Fruit fly (Drosophila melanogaster) whole organism, embryonic: ENCODE data around the gene CG34436.

ENCODE experiments used
- BtbVII ChIP-seq: fragments of 200-800 bp; sonication (Bioruptor generic); optimal IDR thresholded peaks from 3 replicates; lab custom pipeline; 2017; ENCODE audit warnings: missing biosample characterization, mild to moderate bottlenecking, missing genetic modification characterization
- Bteb2 ChIP-seq: fragments of 200-800 bp; sonication (Bioruptor generic); optimal IDR thresholded peaks from 2 replicates; lab custom pipeline; 2016; ENCODE audit warnings: missing biosample characterization, missing genetic modification characterization
- CG10321 ChIP-seq: fragments of 200-800 bp; sonication (Bioruptor generic); IDR thresholded peaks from 2 replicates; pipeline ENCODE4 v1.3.6; 2022; ENCODE audit warnings: missing biosample characterization, missing genetic modification characterization
- CG11560 ChIP-seq: fragments of 200-800 bp; sonication (Bioruptor generic); IDR thresholded peaks from 3 replicates; pipeline ENCODE4 v1.3.6; 2022; ENCODE audit warnings: missing biosample characterization, missing genetic modification characterization
- CG12155 ChIP-seq: fragments of 200-800 bp; sonication (Bioruptor generic); optimal IDR thresholded peaks from 3 replicates; lab custom pipeline; 2016; ENCODE audit warnings: missing biosample characterization, missing genetic modification characterization
- CG15011 ChIP-seq: fragments of 200-800 bp; sonication (Bioruptor generic); optimal IDR thresholded peaks from 3 replicates; lab custom pipeline; 2018; ENCODE audit warnings: missing biosample characterization, mild to moderate bottlenecking, missing genetic modification characterization
- CG17328 ChIP-seq: fragments of 200-800 bp; sonication (Bioruptor generic); IDR thresholded peaks from 2 replicates; pipeline ENCODE4 v1.3.6; 2022; ENCODE audit warnings: missing biosample characterization, missing genetic modification characterization
- CG17361 ChIP-seq: fragments of 200-800 bp; sonication (Bioruptor generic); IDR thresholded peaks from 3 replicates; pipeline ENCODE4 v1.3.6; 2022; ENCODE audit warnings: missing biosample characterization, missing genetic modification characterization
- CG17912 ChIP-seq: fragments of 200-800 bp; sonication (Bioruptor generic); optimal IDR thresholded peaks from 2 replicates; lab custom pipeline; 2018; ENCODE audit warnings: missing biosample characterization, mild to moderate bottlenecking, missing genetic modification characterization
- CG2875 ChIP-seq: fragments of 200-800 bp; sonication (Bioruptor generic); optimal IDR thresholded peaks from 2 replicates; lab custom pipeline; 2017; ENCODE audit warnings: missing biosample characterization, mild to moderate bottlenecking, missing genetic modification characterization, missing genetic modification reagents
- CG3281 ChIP-seq: fragments of 200-800 bp; sonication (Bioruptor generic); optimal IDR thresholded peaks from 3 replicates; lab custom pipeline; 2017; ENCODE audit warnings: missing biosample characterization, mild to moderate bottlenecking, missing genetic modification characterization
- CG4360 ChIP-seq: fragments of 200-800 bp; sonication (Bioruptor generic); IDR thresholded peaks from 2 replicates; pipeline ENCODE4 v1.3.6; 2022; ENCODE audit warnings: missing biosample characterization, missing genetic modification characterization
- CG5953 ChIP-seq: fragments of 200-800 bp; sonication (Bioruptor generic); IDR thresholded peaks from 2 replicates; pipeline ENCODE4 v1.3.6; 2022; ENCODE audit warnings: missing biosample characterization, missing genetic modification characterization
- CG6683 ChIP-seq: fragments of 200-800 bp; sonication (Bioruptor generic); optimal IDR thresholded peaks from 2 replicates; lab custom pipeline; 2017; ENCODE audit warnings: missing biosample characterization, mild to moderate bottlenecking, missing genetic modification characterization, missing genetic modification reagents
- CG7745 ChIP-seq: fragments of 200-800 bp; sonication (Bioruptor generic); optimal IDR thresholded peaks from 2 replicates; lab custom pipeline; 2018; ENCODE audit warnings: missing biosample characterization, mild to moderate bottlenecking, missing genetic modification characterization, moderate library complexity
- CG7987 ChIP-seq: fragments of 200-800 bp; sonication (Bioruptor generic); optimal IDR thresholded peaks from 2 replicates; lab custom pipeline; 2018; ENCODE audit warnings: missing biosample characterization, mild to moderate bottlenecking, missing genetic modification characterization, moderate library complexity
- CrebB ChIP-seq: fragments of 200-800 bp; sonication (Bioruptor generic); optimal IDR thresholded peaks from 3 replicates; lab custom pipeline; 2018; ENCODE audit warnings: missing biosample characterization, mild to moderate bottlenecking, missing genetic modification characterization
- Dll ChIP-seq: fragments of 200-800 bp; sonication (Bioruptor generic); IDR thresholded peaks from 4 replicates; pipeline ENCODE4 v1.3.6; 2022; ENCODE audit warnings: missing biosample characterization, missing genetic modification characterization; ENCODE audit not compliant: partially characterized antibody
- Drgx ChIP-seq: fragments of 200-800 bp; sonication (Bioruptor generic); IDR thresholded peaks from 2 replicates; pipeline ENCODE4 v1.3.6; 2022; ENCODE audit warnings: missing biosample characterization, missing genetic modification characterization
- Ets65A ChIP-seq: fragments of 200-800 bp; sonication (Bioruptor generic); peaks from one replicate; lab custom pipeline; 2016; ENCODE audit warnings: missing biosample characterization, missing genetic modification characterization
- H2.0 ChIP-seq: fragments of 200-800 bp; sonication (Bioruptor generic); IDR thresholded peaks from 2 replicates; pipeline ENCODE4 v1.3.6; 2022; ENCODE audit warnings: missing biosample characterization, missing genetic modification characterization
- HLH54F ChIP-seq: fragments of 200-800 bp; sonication (Bioruptor generic); optimal IDR thresholded peaks from 3 replicates; lab custom pipeline; 2016; ENCODE audit warnings: missing biosample characterization, missing genetic modification characterization
- HmgD ChIP-seq: fragments of 200-800 bp; sonication (Bioruptor generic); optimal IDR thresholded peaks from 3 replicates; lab custom pipeline; 2016; ENCODE audit warnings: missing biosample characterization, missing genetic modification characterization
- Lhr ChIP-seq: fragments of 200-800 bp; sonication (Bioruptor generic); optimal IDR thresholded peaks from 3 replicates; lab custom pipeline; 2017; ENCODE audit warnings: mild to moderate bottlenecking, missing biosample characterization, missing genetic modification reagents, missing genetic modification characterization
- NK7.1 ChIP-seq: fragments of 200-800 bp; sonication (Bioruptor generic); optimal IDR thresholded peaks from 3 replicates; lab custom pipeline; 2016; ENCODE audit warnings: missing biosample characterization, missing genetic modification characterization
- Nf-YA ChIP-seq: fragments of 200-800 bp; sonication (Bioruptor generic); IDR thresholded peaks from 2 replicates; pipeline ENCODE4 v1.3.6; 2022; ENCODE audit warnings: missing biosample characterization, missing genetic modification characterization
- Oli ChIP-seq: fragments of 200-800 bp; sonication (Bioruptor generic); optimal IDR thresholded peaks from 2 replicates; lab custom pipeline; 2018; ENCODE audit warnings: missing biosample characterization, mild to moderate bottlenecking, missing genetic modification characterization, moderate library complexity
- Scr ChIP-seq: fragments of 200-800 bp; sonication (Bioruptor generic); IDR thresholded peaks from 2 replicates; pipeline ENCODE4 v1.3.6; 2022; ENCODE audit warnings: missing biosample characterization, missing genetic modification characterization; ENCODE audit not compliant: partially characterized antibody
- ato ChIP-seq: fragments of 200-800 bp; sonication (Bioruptor generic); IDR thresholded peaks from 2 replicates; pipeline ENCODE4 v1.3.6; 2022; ENCODE audit warnings: missing biosample characterization, missing genetic modification characterization; ENCODE audit not compliant: partially characterized antibody
- bcd ChIP-seq: fragments of 200-800 bp; sonication (Bioruptor generic); optimal IDR thresholded peaks from 2 replicates; lab custom pipeline; 2017; ENCODE audit warnings: missing biosample characterization, mild to moderate bottlenecking, missing genetic modification characterization
- bigmax ChIP-seq: fragments of 200-800 bp; sonication (Bioruptor generic); optimal IDR thresholded peaks from 2 replicates; lab custom pipeline; 2018; ENCODE audit warnings: missing biosample characterization, mild to moderate bottlenecking, missing genetic modification characterization
- bsh ChIP-seq, 2 experiments: fragments of 200-800 bp; sonication (Bioruptor generic); optimal IDR thresholded peaks; 2 replicates each; lab custom pipeline; 2017 to 2018; ENCODE audit warnings: mild to moderate bottlenecking in 2 of 2, missing biosample characterization in 2 of 2, missing genetic modification characterization in 2 of 2, moderate library complexity in 1 of 2
- caup ChIP-seq: fragments of 200-800 bp; sonication (Bioruptor generic); optimal IDR thresholded peaks from 3 replicates; lab custom pipeline; 2017; ENCODE audit warnings: missing biosample characterization, mild to moderate bottlenecking, missing genetic modification characterization, moderate library complexity; ENCODE audit not compliant: severe bottlenecking
- croc ChIP-seq: fragments of 200-800 bp; sonication (Bioruptor generic); conservative IDR thresholded peaks from 3 replicates; pipeline ENCODE4 v1.3.6; 2022; ENCODE audit warnings: missing biosample characterization, missing genetic modification characterization
- cwo ChIP-seq: fragments of 200-800 bp; sonication (Bioruptor generic); optimal IDR thresholded peaks from 3 replicates; lab custom pipeline; 2017; ENCODE audit warnings: missing biosample characterization, missing genetic modification characterization, mild to moderate bottlenecking, moderate library complexity, missing genetic modification reagents
- dati ChIP-seq: fragments of 200-800 bp; sonication (Bioruptor generic); IDR thresholded peaks from 2 replicates; pipeline ENCODE4 v1.3.6; 2022; ENCODE audit warnings: missing biosample characterization, missing genetic modification characterization
- gcm2 ChIP-seq: fragments of 200-800 bp; sonication (Bioruptor generic); optimal IDR thresholded peaks from 2 replicates; lab custom pipeline; 2016; ENCODE audit warnings: missing biosample characterization, missing genetic modification characterization
- grau ChIP-seq: fragments of 200-800 bp; optimal IDR thresholded peaks from 3 replicates; lab custom pipeline; 2019; ENCODE audit warnings: missing biosample characterization, mild to moderate bottlenecking, missing genetic modification characterization, moderate library complexity
- ken ChIP-seq: fragments of 200-800 bp; sonication (Bioruptor generic); IDR thresholded peaks from 3 replicates; pipeline ENCODE4 v1.3.6; 2022; ENCODE audit warnings: missing biosample characterization, missing genetic modification characterization
- lov ChIP-seq, 2 experiments: fragments of 200-800 bp in 1 of 2; fragments of >200 bp in 1 of 2; sonication (Bioruptor generic) in 1 of 2; IDR thresholded peaks in 1 of 2; optimal IDR thresholded peaks in 1 of 2; 2 replicates in 1 of 2; 3 replicates in 1 of 2; pipeline versions ENCODE4 v1.3.6 to Lab custom; 2017 to 2022; ENCODE audit warnings: missing biosample characterization in 1 of 2, missing genetic modification characterization in 1 of 2
- nau ChIP-seq: fragments of 200-800 bp; sonication (Bioruptor generic); optimal IDR thresholded peaks from 3 replicates; lab custom pipeline; 2017; ENCODE audit warnings: missing biosample characterization, mild to moderate bottlenecking, missing genetic modification characterization, missing genetic modification reagents
- otp ChIP-seq: fragments of 200-800 bp; sonication (Bioruptor generic); IDR thresholded peaks from 3 replicates; pipeline ENCODE4, ENCODE4 v1.3.6; 2022; ENCODE audit warnings: missing biosample characterization, missing genetic modification characterization
- pros ChIP-seq: fragments of 200-800 bp; sonication (Bioruptor generic); optimal IDR thresholded peaks from 3 replicates; lab custom pipeline; 2019; ENCODE audit warnings: missing biosample characterization, mild to moderate bottlenecking, missing genetic modification characterization, moderate library complexity
- psq ChIP-seq: fragments of 200-800 bp; sonication (Bioruptor generic); optimal IDR thresholded peaks from 2 replicates; lab custom pipeline; 2017; ENCODE audit warnings: missing biosample characterization, missing genetic modification characterization
- pzg ChIP-seq: fragments of 200-800 bp; sonication (Bioruptor generic); optimal IDR thresholded peaks from 3 replicates; lab custom pipeline; 2018; ENCODE audit warnings: missing biosample characterization, mild to moderate bottlenecking, missing genetic modification characterization, moderate library complexity
- ranshi ChIP-seq: fragments of 200-800 bp; sonication (Bioruptor generic); IDR thresholded peaks from 2 replicates; pipeline ENCODE4 v1.3.6; 2022; ENCODE audit warnings: missing biosample characterization, missing genetic modification characterization
- ro ChIP-seq: fragments of 200-800 bp; sonication (Bioruptor generic); IDR thresholded peaks from 2 replicates; pipeline ENCODE4 v1.3.6; 2022; ENCODE audit warnings: missing biosample characterization, missing genetic modification characterization
- vnd ChIP-seq: fragments of 200-800 bp; sonication (Bioruptor generic); IDR thresholded peaks from 3 replicates; pipeline ENCODE4 v1.3.6; 2022; ENCODE audit warnings: missing biosample characterization, missing genetic modification characterization; ENCODE audit not compliant: partially characterized antibody

The CG34436 gene

DNA sequence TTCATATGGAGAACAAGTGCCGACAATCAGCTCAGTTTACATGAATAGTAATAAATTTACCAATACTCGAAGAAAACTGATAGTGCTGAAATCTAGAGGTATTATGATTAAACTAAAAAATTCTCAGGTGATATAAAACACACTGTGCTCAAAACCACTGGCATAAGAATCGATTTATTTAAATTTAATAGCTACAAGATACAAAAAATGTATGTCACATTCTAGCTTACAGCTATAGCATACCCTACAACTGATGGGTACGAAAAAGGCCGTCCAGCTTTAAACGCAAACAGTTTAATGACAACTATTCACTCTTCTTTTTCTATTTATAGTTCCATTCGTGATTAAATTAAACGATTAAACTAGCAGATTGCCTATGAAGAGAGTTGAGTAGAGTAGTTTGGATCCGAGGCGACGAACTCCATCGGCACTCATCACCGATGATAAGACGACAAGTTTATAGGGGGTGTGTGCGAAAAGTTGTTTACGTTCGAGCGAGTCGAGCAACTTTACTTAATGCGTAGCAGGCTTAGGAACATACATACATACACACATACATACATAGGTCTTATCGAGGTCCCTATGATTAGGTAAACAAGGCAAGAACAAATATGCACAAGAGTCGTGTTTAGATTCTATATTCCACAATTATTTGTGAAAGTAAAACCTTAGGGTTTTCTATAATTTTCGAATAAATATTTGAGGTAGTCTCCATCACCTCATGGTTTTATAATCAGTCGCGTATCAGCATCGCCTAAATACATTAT, 46.6 kb downstream of the CG34436 start (continued):
- TF ChIP-seq H2.0 (GFP tag; lab: Robert Waterston, UW) (peak; percentile 55), CG5953 (GFP tag; lab: Robert Waterston, UW) (peak; percentile 73), Bteb2 (GFP tag; lab: Kevin White, UChicago) (peak; percentile 68), grau (tag; lab: Kevin White, UChicago) (peak; percentile 74), CG15011 (peak; percentile 81), CG3281 (GFP tag; lab: Kevin White, UChicago) (peak; percentile 83), Lhr (GFP tag; lab: Kevin White, UChicago) (peak; percentile 76), CG2875 (GFP tag; lab: Kevin White, UChicago) (peak; percentile 85), Drgx (GFP tag; lab: Robert Waterston, UW) (peak; percentile 85), bcd (peak; percentile 49), HmgD (GFP tag; lab: Kevin White, UChicago) (no peak), ranshi (peak; percentile 58), CG17912 (GFP tag; lab: Kevin White, UChicago) (no peak), cwo (GFP tag; lab: Kevin White, UChicago) (peak; percentile 81), vnd (GFP tag; lab: Robert Waterston, UW) (no peak), psq (GFP tag; lab: Kevin White, UChicago) (peak; percentile 67), ro (no peak), HLH54F (GFP tag; lab: Kevin White, UChicago) (peak; percentile 49), CG7745 (tag; lab: Kevin White, UChicago) (peak; percentile 61), CG6683 (peak; percentile 19), Dll (GFP tag; lab: Robert Waterston, UW) (no peak), CG4360 (peak; percentile 71), lov (optimal IDR thresholded peaks at IDR 0.05; lab: Kevin White, UChicago) (no peak), lov (GFP tag; IDR thresholded peaks at IDR 0.05; lab: Robert Waterston, UW) (peak; percentile 87), pzg (GFP tag; lab: Kevin White, UChicago) (no peak), ato (GFP tag; lab: Robert Waterston, UW) (no peak), bsh (GFP tag; optimal IDR thresholded peaks at IDR 0.05; lab: Kevin White, UChicago) (peak; percentile 30 to 80), ken (peak; percentile 70), nau (GFP tag; lab: Kevin White, UChicago) (peak; percentile 76), croc (peak; percentile 12; the same call in 1 of the 3 replicates), CG10321 (GFP tag; lab: Robert Waterston, UW) (no peak), gcm2 (GFP tag; lab: Kevin White, UChicago) (peak; percentile 28), Nf-YA (GFP tag; lab: Robert Waterston, UW) (peak; percentile 68; the same call in 1 of the 2 replicates), Scr (GFP tag; lab: Robert Waterston, UW) (no peak), otp (GFP tag; lab: Robert Waterston, UW) (peak; percentile 93), CrebB (tag; lab: Kevin White, UChicago) (peak; percentile 67), CG7987 (GFP tag; lab: Kevin White, UChicago) (peak; percentile 34), Oli (tag; lab: Kevin White, UChicago) (peak; percentile 5), BtbVII (GFP tag; lab: Kevin White, UChicago) (peak; percentile 71), NK7.1 (peak; percentile 10), CG12155 (GFP tag; lab: Kevin White, UChicago) (peak; percentile 62), bigmax (peak; percentile 16), dati (GFP tag; lab: Robert Waterston, UW) (peak; percentile 73), Ets65A (GFP tag; lab: Kevin White, UChicago) (peak; percentile 46), CG17361 (GFP tag; lab: Robert Waterston, UW) (peak; percentile 49), pros (GFP tag; lab: Kevin White, UChicago) (no peak), caup (GFP tag; lab: Kevin White, UChicago) (peak; percentile 37), CG11560 (tag; lab: Robert Waterston, UW) (peak; percentile 11), CG17328 (GFP tag; lab: Robert Waterston, UW) (peak; percentile 62)
